Worm (Caenorhabditis elegans): ENCODE results near the gene W05B2.2.

W05B2.2 gene

ce11 chrIII:10989491-10990032, 22.7 kb upstream of the W05B2.2 start (continued):
- peak; percentile 92 to 96 for TF ChIP-seq madf-5 (GFP tag; IDR thresholded peaks at IDR 0.05)
- TF ChIP-seq duxl-1 (tag; optimal IDR thresholded peaks at IDR 0.05; ENCODE audit: poor library complexity), result peak; percentile 95
- peak; percentile 17 for TF ChIP-seq R02D3.7 (tag; optimal IDR thresholded peaks at IDR 0.05)
- TF ChIP-seq php-3 (GFP tag; IDR thresholded peaks at IDR 0.05), result peak; percentile 96
- no peak for TF ChIP-seq ceh-62 (tag; optimal IDR thresholded peaks at IDR 0.05)
- TF ChIP-seq egl-27 (tag; optimal IDR thresholded peaks at IDR 0.05), result peak; percentile 89
- peak; percentile 48 for TF ChIP-seq lin-15B (tag; optimal IDR thresholded peaks at IDR 0.05)
- TF ChIP-seq nhr-102 (tag; optimal IDR thresholded peaks at IDR 0.05), result peak; percentile 96
- peak; percentile 95 for TF ChIP-seq spr-1 (tag; optimal IDR thresholded peaks at IDR 0.05)
- TF ChIP-seq lin-1 (GFP tag; IDR thresholded peaks at IDR 0.05), result peak; percentile 94
- TF ChIP-seq mxl-2 (GFP tag; conservative IDR thresholded peaks at IDR 0.05), result peak; percentile 91
- TF ChIP-seq ZK546.5 (tag; optimal IDR thresholded peaks at IDR 0.05), result no peak
- peak; percentile 59 for TF ChIP-seq ces-1 (GFP tag; optimal IDR thresholded peaks at IDR 0.05)
- peak; percentile 100 for TF ChIP-seq aha-1 (tag)
- peak; percentile 85; the same call in 1 of the 2 replicates for TF ChIP-seq tag-97 (GFP tag; IDR thresholded peaks at IDR 0.05)
- TF ChIP-seq F37D6.2 (tag; optimal IDR thresholded peaks at IDR 0.05), result peak; percentile 94
- TF ChIP-seq mdl-1 (tag; optimal IDR thresholded peaks at IDR 0.05), result peak; percentile 50 to 64
- peak; percentile 95 for TF ChIP-seq lim-7 (GFP tag; IDR thresholded peaks at IDR 0.05)
- TF ChIP-seq egl-43 (GFP tag; IDR thresholded peaks at IDR 0.05), result peak; percentile 99
- TF ChIP-seq zag-1 (tag; optimal IDR thresholded peaks at IDR 0.05), result peak; percentile 70
- peak; percentile 91 for TF ChIP-seq Y48G9A.11 (GFP tag; IDR thresholded peaks at IDR 0.05)
- TF ChIP-seq ceh-20 (GFP tag; IDR thresholded peaks at IDR 0.05), result peak; percentile 97
- TF ChIP-seq mep-1 (tag; optimal IDR thresholded peaks at IDR 0.05), result peak; percentile 98

- TF ChIP-seq daf-19 (GFP tag; conservative IDR thresholded peaks at IDR 0.05) (no peak), ZK337.2 (GFP tag; IDR thresholded peaks at IDR 0.05) (no peak), nhr-76 (tag; optimal IDR thresholded peaks at IDR 0.05) (no peak), pha-4 (GFP tag; IDR thresholded peaks at IDR 0.05) (no peak), pha-4 (tag; optimal IDR thresholded peaks at IDR 0.05) (no peak), Y48G9A.11 (GFP tag; IDR thresholded peaks at IDR 0.05) (no peak), zag-1 (tag; optimal IDR thresholded peaks at IDR 0.05) (no peak), fos-1 (tag; optimal IDR thresholded peaks at IDR 0.05) (no peak), dpl-1 (GFP tag; optimal IDR thresholded peaks at IDR 0.05) (no peak), nhr-10 (tag; optimal IDR thresholded peaks at IDR 0.05) (no peak), fkh-10 (GFP tag; optimal IDR thresholded peaks at IDR 0.05) (no peak), T20F7.1 (GFP tag; optimal IDR thresholded peaks at IDR 0.05) (no peak), nhr-102 (tag; optimal IDR thresholded peaks at IDR 0.05) (no peak), aha-1 (tag) (peak; percentile 71), dmd-6 (GFP tag; IDR thresholded peaks at IDR 0.05) (no peak), lin-15B (tag; optimal IDR thresholded peaks at IDR 0.05) (no peak), nhr-11 (tag; optimal IDR thresholded peaks at IDR 0.05) (no peak), ceh-82 (tag; optimal IDR thresholded peaks at IDR 0.05) (no peak), egl-43 (GFP tag; IDR thresholded peaks at IDR 0.05) (no peak), ztf-7 (tag; optimal IDR thresholded peaks at IDR 0.05) (no peak), nhr-6 (tag; optimal IDR thresholded peaks at IDR 0.05) (no peak), ceh-62 (tag; optimal IDR thresholded peaks at IDR 0.05) (no peak), zip-2 (tag; optimal IDR thresholded peaks at IDR 0.05) (no peak), hlh-11 (tag; optimal IDR thresholded peaks at IDR 0.05) (peak; percentile 3), vab-7 (GFP tag; IDR thresholded peaks at IDR 0.05) (no peak), lir-3 (tag; optimal IDR thresholded peaks at IDR 0.05) (no peak), madf-5 (GFP tag; IDR thresholded peaks at IDR 0.05) (no peak), lin-38 (GFP tag; IDR thresholded peaks at IDR 0.05) (0 out of 2 replicates have a peak, but pooled peaks have one; percentile 16), lim-7 (GFP tag; IDR thresholded peaks at IDR 0.05) (no peak), mes-2 (tag; optimal IDR thresholded peaks at IDR 0.05; ENCODE audit: poor library complexity, severe bottlenecking) (no peak), pqm-1 (tag; optimal IDR thresholded peaks at IDR 0.05) (no peak), ces-1 (GFP tag; optimal IDR thresholded peaks at IDR 0.05) (no peak), hlh-30 (tag; optimal IDR thresholded peaks at IDR 0.05; ENCODE audit: insufficient read depth) (no peak), D1046.2 (GFP tag; IDR thresholded peaks at IDR 0.05) (no peak), arid-1 (GFP tag; conservative IDR thresholded peaks at IDR 0.05) (no peak), lin-1 (GFP tag; IDR thresholded peaks at IDR 0.05) (no peak)
These were observed 20.8 kb upstream of the W05B2.2 start, which contains the start of gene col-94 for ce11 chrIII:10987561-10988184. Gene col-94 (minus strand): TSS chrIII:10987873.
